Worm (Caenorhabditis elegans) whole organism, late embryonic: ENCODE data around the gene T09B9.4.

Experiments
- C38D4.7 ChIP-seq: fragments of 200-800 bp; sonication (Bioruptor generic); optimal IDR thresholded peaks from 2 replicates; lab custom pipeline; 2018; ENCODE audit warnings: mild to moderate bottlenecking, missing genetic modification characterization, moderate library complexity, missing compliant biosample characterization
- F13H6.1 ChIP-seq: sonication (generic microtip); optimal IDR thresholded peaks from 2 replicates; lab custom pipeline; 2016; ENCODE audit warnings: missing genetic modification characterization, missing compliant biosample characterization
- T23F11.4 ChIP-seq: fragments of 200-800 bp; sonication (Bioruptor generic); optimal IDR thresholded peaks from 2 replicates; lab custom pipeline; 2018; ENCODE audit warnings: mild to moderate bottlenecking, missing genetic modification characterization, missing compliant biosample characterization
- ahr-1 ChIP-seq: sonication (generic microtip); optimal IDR thresholded peaks from 2 replicates; lab custom pipeline; 2016; ENCODE audit warnings: missing genetic modification characterization, missing compliant biosample characterization
- ama-1 ChIP-seq: fragments of 150-350 bp; optimal IDR thresholded peaks from 2 replicates; lab custom pipeline; 2014
- ceh-18 ChIP-seq: sonication (generic microtip); optimal IDR thresholded peaks from 2 replicates; lab custom pipeline; 2016; ENCODE audit warnings: missing genetic modification characterization, missing compliant biosample characterization
- ceh-22 ChIP-seq: sonication (generic microtip); optimal IDR thresholded peaks from 2 replicates; lab custom pipeline; 2017; ENCODE audit warnings: missing biosample characterization, missing genetic modification characterization
- ceh-31 ChIP-seq: sonication (generic microtip); optimal IDR thresholded peaks from 2 replicates; lab custom pipeline; 2016; ENCODE audit warnings: missing genetic modification characterization, missing compliant biosample characterization
- ceh-6 ChIP-seq: fragments of 200-800 bp; sonication (Bioruptor generic); optimal IDR thresholded peaks from 2 replicates; lab custom pipeline; 2018; ENCODE audit warnings: mild to moderate bottlenecking, missing genetic modification characterization, missing compliant biosample characterization
- ceh-9 ChIP-seq: sonication (generic microtip); optimal IDR thresholded peaks from 2 replicates; lab custom pipeline; 2016; ENCODE audit warnings: mild to moderate bottlenecking, missing genetic modification characterization, inconsistent platforms, missing compliant biosample characterization
- che-1 ChIP-seq: sonication (generic microtip); optimal IDR thresholded peaks from 2 replicates; lab custom pipeline; 2016; ENCODE audit warnings: mild to moderate bottlenecking, missing genetic modification characterization, missing compliant biosample characterization
- dmd-4 ChIP-seq: sonication (generic microtip); optimal IDR thresholded peaks from 2 replicates; lab custom pipeline; 2016; ENCODE audit warnings: borderline replicate concordance, missing genetic modification characterization, missing compliant biosample characterization
- dve-1 ChIP-seq: sonication (generic microtip); optimal IDR thresholded peaks from 2 replicates; lab custom pipeline; 2017; ENCODE audit warnings: antibody characterized with exemption, mild to moderate bottlenecking, missing genetic modification characterization, missing compliant biosample characterization
- elt-2 ChIP-seq: sonication (generic microtip); optimal IDR thresholded peaks from 2 replicates; lab custom pipeline; 2016; ENCODE audit warnings: missing genetic modification reagents, missing genetic modification characterization, missing compliant biosample characterization
- ets-4 ChIP-seq: sonication (generic microtip); optimal IDR thresholded peaks from 2 replicates; lab custom pipeline; 2016; ENCODE audit warnings: missing genetic modification characterization, missing compliant biosample characterization
- fax-1 ChIP-seq: sonication (generic microtip); optimal IDR thresholded peaks from 2 replicates; lab custom pipeline; 2016; ENCODE audit warnings: missing genotype, missing genetic modification characterization, missing compliant biosample characterization
- fkh-10 ChIP-seq: fragments of 150-350 bp; optimal IDR thresholded peaks from 2 replicates; lab custom pipeline; 2014; ENCODE audit warnings: missing biosample characterization, missing genetic modification reagents, missing genetic modification characterization
- fkh-6 ChIP-seq: sonication (generic microtip); optimal IDR thresholded peaks from 2 replicates; lab custom pipeline; 2016; ENCODE audit warnings: missing genetic modification characterization, missing compliant biosample characterization
- hlh-15 ChIP-seq: sonication (generic microtip); optimal IDR thresholded peaks from 2 replicates; lab custom pipeline; 2016; ENCODE audit warnings: missing genetic modification characterization, missing compliant biosample characterization
- hlh-30 ChIP-seq: sonication (generic microtip); optimal IDR thresholded peaks from 2 replicates; lab custom pipeline; 2017; ENCODE audit warnings: antibody characterized with exemption, missing genetic modification characterization, missing compliant biosample characterization; ENCODE audit not compliant: insufficient read depth
- hlh-6 ChIP-seq: sonication (generic microtip); optimal IDR thresholded peaks from 2 replicates; lab custom pipeline; 2016; ENCODE audit warnings: missing genotype, missing genetic modification characterization, missing compliant biosample characterization
- lim-6 ChIP-seq: sonication (generic microtip); optimal IDR thresholded peaks from 2 replicates; lab custom pipeline; 2016; ENCODE audit warnings: missing genetic modification characterization, missing compliant biosample characterization
- lin-11 ChIP-seq: fragments of 200-800 bp; sonication (Bioruptor generic); optimal IDR thresholded peaks from 2 replicates; lab custom pipeline; 2018; ENCODE audit warnings: mild to moderate bottlenecking, missing genetic modification characterization, missing compliant biosample characterization
- madf-2 ChIP-seq: sonication (generic microtip); optimal IDR thresholded peaks from 2 replicates; lab custom pipeline; 2017; ENCODE audit warnings: missing genetic modification characterization, missing compliant biosample characterization
- nfya-1 ChIP-seq: sonication (generic microtip); optimal IDR thresholded peaks from 2 replicates; lab custom pipeline; 2017; ENCODE audit warnings: missing genetic modification characterization, mild to moderate bottlenecking, missing compliant biosample characterization, antibody characterized with exemption, moderate library complexity
- nhr-11 ChIP-seq: fragments of 150-350 bp; optimal IDR thresholded peaks from 2 replicates; lab custom pipeline; 2014; ENCODE audit warnings: missing biosample characterization, missing genetic modification characterization
- nhr-232 ChIP-seq: sonication (generic microtip); optimal IDR thresholded peaks from 2 replicates; lab custom pipeline; 2016; ENCODE audit warnings: missing genetic modification characterization, missing compliant biosample characterization
- odd-2 ChIP-seq: sonication (generic microtip); optimal IDR thresholded peaks from 2 replicates; lab custom pipeline; 2017; ENCODE audit warnings: antibody characterized with exemption, mild to moderate bottlenecking, missing genetic modification characterization, missing compliant biosample characterization
- pat-9 ChIP-seq: fragments of 200-800 bp; sonication (Bioruptor generic); optimal IDR thresholded peaks from 2 replicates; lab custom pipeline; 2018; ENCODE audit warnings: mild to moderate bottlenecking, missing genetic modification characterization, moderate library complexity, missing compliant biosample characterization
- pha-4 ChIP-seq: fragments of 150-350 bp; optimal IDR thresholded peaks from 2 replicates; lab custom pipeline; 2018; ENCODE audit warnings: missing biosample characterization, missing genetic modification reagents, missing genetic modification characterization
- pqm-1 ChIP-seq: sonication (generic microtip); optimal IDR thresholded peaks from 2 replicates; lab custom pipeline; 2016; ENCODE audit warnings: missing genetic modification characterization, missing compliant biosample characterization
- pros-1 ChIP-seq: fragments of 150-350 bp; optimal IDR thresholded peaks from 2 replicates; lab custom pipeline; 2014; ENCODE audit warnings: missing biosample characterization, missing genetic modification reagents, missing genetic modification characterization
- sox-2 ChIP-seq: fragments of 200-800 bp; sonication (Bioruptor generic); IDR thresholded peaks from 2 replicates; pipeline ENCODE4 v1.3.6; 2022; ENCODE audit warnings: missing genetic modification reagents, missing genetic modification characterization, missing compliant biosample characterization
- syd-9 ChIP-seq: sonication (generic microtip); optimal IDR thresholded peaks from 2 replicates; lab custom pipeline; 2016; ENCODE audit warnings: mild to moderate bottlenecking, missing genetic modification characterization, moderate library complexity, missing compliant biosample characterization
- tbx-7 ChIP-seq: sonication (generic microtip); optimal IDR thresholded peaks from 2 replicates; lab custom pipeline; 2016; ENCODE audit warnings: missing genotype, missing genetic modification characterization, missing compliant biosample characterization
- unc-3 ChIP-seq, 2 experiments: fragments of 200-800 bp in 1 of 2; sonication (Bioruptor generic) in 1 of 2; sonication (generic microtip) in 1 of 2; conservative IDR thresholded peaks in 1 of 2; optimal IDR thresholded peaks in 1 of 2; 2 replicates each; pipeline versions ENCODE4 v1.3.6 to Lab custom; 2016 to 2022; ENCODE audit warnings: missing compliant biosample characterization in 2 of 2, missing genetic modification characterization in 2 of 2, missing genetic modification reagents in 1 of 2
- unc-42 ChIP-seq: sonication (generic microtip); optimal IDR thresholded peaks from 2 replicates; lab custom pipeline; 2016; ENCODE audit warnings: missing genotype, missing genetic modification characterization, missing compliant biosample characterization
- unc-55 ChIP-seq: sonication (generic microtip); optimal IDR thresholded peaks from 2 replicates; lab custom pipeline; 2017; ENCODE audit warnings: missing biosample characterization, missing genetic modification reagents, missing genetic modification characterization

The T09B9.4 gene

ce11 chrX:9795579-9795978, 21.4 kb upstream of the T09B9.4 start:
- TF ChIP-seq elt-2 (tag; lab: Kevin White, UChicago), result peak; percentile 52
- TF ChIP-seq dve-1, result no peak

- TF ChIP-seq ceh-9 (no peak), unc-42 (tag; lab: Kevin White, UChicago) (no peak), ceh-22 (no peak), hlh-15 (tag; lab: Kevin White, UChicago) (no peak), pha-4 (tag; lab: Kevin White, UChicago) (no peak), che-1 (tag; lab: Kevin White, UChicago) (no peak), lin-11 (no peak), pros-1 (no peak), ceh-31 (tag; lab: Kevin White, UChicago) (no peak), F13H6.1 (tag; lab: Kevin White, UChicago) (no peak), dve-1 (no peak), fkh-10 (GFP tag; lab: Kevin White, UChicago) (no peak), unc-55 (GFP tag; lab: Kevin White, UChicago) (no peak), hlh-6 (tag; lab: Kevin White, UChicago) (no peak)
Measured at ce11 chrX:9794173-9794572, 20.0 kb upstream of the T09B9.4 start, which contains the start of gene F36G3.2. Gene F36G3.2, minus strand, starts transcription at chrX:9794273.

ce11 chrX:9789110-9789509, 15.0 kb upstream of the T09B9.4 start, which contains the start of gene F36G3.1:
Gene F36G3.1, minus strand, starts transcription at chrX:9789210.
- no peak for TF ChIP-seq nhr-232 (tag; lab: Kevin White, UChicago)
- no peak for TF ChIP-seq unc-3 (GFP tag; conservative IDR thresholded peaks at IDR 0.05; lab: Robert Waterston, UW)
- TF ChIP-seq unc-3 (tag; optimal IDR thresholded peaks at IDR 0.05; lab: Kevin White, UChicago), result no peak

- TF ChIP-seq ahr-1 (tag; lab: Kevin White, UChicago) (no peak), pqm-1 (tag; lab: Kevin White, UChicago) (no peak), ama-1 (no peak), syd-9 (no peak), tbx-7 (tag; lab: Kevin White, UChicago) (no peak), lim-6 (tag; lab: Kevin White, UChicago) (no peak), hlh-30 (tag; lab: Kevin White, UChicago) (no peak), unc-42 (tag; lab: Kevin White, UChicago) (no peak), dmd-4 (no peak), odd-2 (tag; lab: Kevin White, UChicago) (no peak), elt-2 (tag; lab: Kevin White, UChicago) (no peak)
Measured at ce11 chrX:9785865-9786264, 11.7 kb upstream of the T09B9.4 start.

ce11 chrX:9782389-9782939, 8.3 kb upstream of the T09B9.4 start:
- no peak for TF ChIP-seq sox-2 (GFP tag; lab: Robert Waterston, UW)
- no peak for TF ChIP-seq T23F11.4 (GFP tag; lab: Kevin White, UChicago)
- TF ChIP-seq unc-3 (GFP tag; conservative IDR thresholded peaks at IDR 0.05; lab: Robert Waterston, UW), result no peak
- TF ChIP-seq unc-3 (tag; optimal IDR thresholded peaks at IDR 0.05; lab: Kevin White, UChicago), result no peak
- no peak for TF ChIP-seq nfya-1
- no peak for TF ChIP-seq ceh-18
- no peak for TF ChIP-seq elt-2 (tag; lab: Kevin White, UChicago)
- TF ChIP-seq fkh-6 (tag; lab: Kevin White, UChicago), result no peak
- TF ChIP-seq syd-9, result no peak
- no peak for TF ChIP-seq C38D4.7 (GFP tag; lab: Kevin White, UChicago)
- no peak for TF ChIP-seq madf-2 (tag; lab: Kevin White, UChicago)
- TF ChIP-seq ceh-6 (GFP tag; lab: Kevin White, UChicago), result no peak
- TF ChIP-seq ets-4 (tag; lab: Kevin White, UChicago), result no peak
- TF ChIP-seq nhr-11, result no peak
- no peak for TF ChIP-seq ahr-1 (tag; lab: Kevin White, UChicago)
- no peak for TF ChIP-seq fax-1 (tag; lab: Kevin White, UChicago)
- no peak for TF ChIP-seq pat-9 (tag; lab: Kevin White, UChicago)
